Fruit fly (Drosophila melanogaster) whole organism, embryonic: ENCODE data around the gene CG7006.

Source experiments
- CG12071 ChIP-seq: fragments of 200-800 bp; sonication (Bioruptor generic); optimal IDR thresholded peaks from 3 replicates; lab custom pipeline; 2018; ENCODE audit warnings: missing biosample characterization, mild to moderate bottlenecking, missing genetic modification characterization
- CG13287 ChIP-seq: fragments of 200-800 bp; sonication (Bioruptor generic); IDR thresholded peaks from 2 replicates; pipeline ENCODE4 v1.3.6; 2022; ENCODE audit warnings: missing biosample characterization, missing genetic modification characterization; ENCODE audit not compliant: partially characterized antibody
- CG14860 ChIP-seq: fragments of 200-800 bp; sonication (Bioruptor generic); IDR thresholded peaks from 3 replicates; pipeline ENCODE4 v1.3.6; 2022; ENCODE audit warnings: missing biosample characterization, missing genetic modification characterization; ENCODE audit not compliant: partially characterized antibody
- CG15479 ChIP-seq: fragments of 200-800 bp; sonication (Bioruptor generic); optimal IDR thresholded peaks from 3 replicates; lab custom pipeline; 2019; ENCODE audit warnings: missing biosample characterization, mild to moderate bottlenecking, missing genetic modification characterization, moderate library complexity
- CG16863 ChIP-seq: fragments of 200-800 bp; sonication (Bioruptor generic); optimal IDR thresholded peaks from 3 replicates; lab custom pipeline; 2016; ENCODE audit warnings: missing biosample characterization, missing genetic modification characterization
- CG17359 ChIP-seq: fragments of 200-800 bp; sonication (Bioruptor generic); optimal IDR thresholded peaks from 3 replicates; lab custom pipeline; 2018; ENCODE audit warnings: missing biosample characterization, mild to moderate bottlenecking, missing genetic modification characterization, moderate library complexity
- CG17829 ChIP-seq: fragments of 200-800 bp; optimal IDR thresholded peaks from 2 replicates; lab custom pipeline; 2019; ENCODE audit warnings: missing biosample characterization, mild to moderate bottlenecking, missing genetic modification characterization, moderate library complexity
- CG33213 ChIP-seq: fragments of 200-800 bp; sonication (Bioruptor generic); optimal IDR thresholded peaks from 3 replicates; lab custom pipeline; 2016; ENCODE audit warnings: missing biosample characterization, missing genetic modification characterization
- CG34422 ChIP-seq: fragments of 200-800 bp; sonication (Bioruptor generic); IDR thresholded peaks from 3 replicates; pipeline ENCODE4 v1.3.6; 2022; ENCODE audit warnings: missing biosample characterization, missing genetic modification characterization
- CG43689 ChIP-seq: fragments of 200-800 bp; sonication (Bioruptor generic); IDR thresholded peaks from 2 replicates; pipeline ENCODE4 v1.3.6; 2022; ENCODE audit warnings: missing biosample characterization, missing genetic modification characterization
- CG4404 ChIP-seq: fragments of 200-800 bp; sonication (Bioruptor generic); IDR thresholded peaks from 2 replicates; pipeline ENCODE4 v1.3.6; 2022; ENCODE audit warnings: missing biosample characterization, missing genetic modification characterization
- CG6791 ChIP-seq: fragments of 200-800 bp; sonication (Bioruptor generic); IDR thresholded peaks from 3 replicates; pipeline ENCODE4 v1.3.6; 2022; ENCODE audit warnings: missing biosample characterization, missing genetic modification characterization; ENCODE audit not compliant: partially characterized antibody
- CG7963 ChIP-seq: fragments of 200-800 bp; sonication (Bioruptor generic); IDR thresholded peaks from 3 replicates; pipeline ENCODE4 v1.3.6; 2022; ENCODE audit warnings: missing biosample characterization, missing genetic modification characterization; ENCODE audit not compliant: partially characterized antibody
- CG8924 ChIP-seq: fragments of 200-800 bp; optimal IDR thresholded peaks from 3 replicates; lab custom pipeline; 2019; ENCODE audit warnings: missing biosample characterization, mild to moderate bottlenecking, missing genetic modification characterization, moderate library complexity
- CHES-1-like ChIP-seq: fragments of 200-800 bp; sonication (Bioruptor generic); optimal IDR thresholded peaks from 2 replicates; lab custom pipeline; 2016; ENCODE audit warnings: missing biosample characterization, missing genetic modification characterization
- CTCF ChIP-seq: fragments of 200-800 bp; sonication (Bioruptor generic); optimal IDR thresholded peaks from 2 replicates; lab custom pipeline; 2017; ENCODE audit warnings: missing biosample characterization, mild to moderate bottlenecking, missing genetic modification characterization, moderate library complexity
- Dbx ChIP-seq: fragments of 200-800 bp; sonication (Bioruptor generic); IDR thresholded peaks from 3 replicates; pipeline ENCODE4 v1.3.6; 2022; ENCODE audit warnings: missing biosample characterization, missing genetic modification characterization
- Dfd ChIP-seq, 2 experiments: fragments of >200 bp; optimal IDR thresholded peaks; 2 replicates each; lab custom pipeline; 2017; ENCODE audit warnings: missing biosample characterization in 2 of 2, missing genetic modification characterization in 2 of 2
- Dref ChIP-seq: fragments of 200-800 bp; sonication (Bioruptor generic); IDR thresholded peaks from 2 replicates; pipeline ENCODE4 v1.3.6; 2022; ENCODE audit warnings: missing biosample characterization, missing genetic modification characterization
- E2f1 ChIP-seq: fragments of 200-800 bp; sonication (Bioruptor generic); IDR thresholded peaks from 2 replicates; pipeline ENCODE4 v1.3.6; 2022; ENCODE audit warnings: missing biosample characterization, missing genetic modification characterization
- Gug ChIP-seq: fragments of 200-800 bp; sonication (Bioruptor generic); IDR thresholded peaks from 4 replicates; pipeline ENCODE4 v1.3.6; 2022; ENCODE audit warnings: missing biosample characterization, missing genetic modification characterization
- HLH3B ChIP-seq: fragments of 200-800 bp; sonication (Bioruptor generic); IDR thresholded peaks from 2 replicates; pipeline ENCODE4 v1.3.6; 2022; ENCODE audit warnings: missing biosample characterization, missing genetic modification characterization
- HLH54F ChIP-seq: fragments of 200-800 bp; sonication (Bioruptor generic); optimal IDR thresholded peaks from 3 replicates; lab custom pipeline; 2016; ENCODE audit warnings: missing biosample characterization, missing genetic modification characterization
- Nf-YB ChIP-seq: fragments of 200-800 bp; sonication (Bioruptor generic); optimal IDR thresholded peaks from 3 replicates; lab custom pipeline; 2019; ENCODE audit warnings: missing biosample characterization, mild to moderate bottlenecking, missing genetic modification characterization, moderate library complexity
- Oaz ChIP-seq: fragments of 200-800 bp; sonication (Bioruptor generic); IDR thresholded peaks from 2 replicates; pipeline ENCODE4 v1.3.6; 2022; ENCODE audit warnings: missing biosample characterization, missing genetic modification characterization
- Optix ChIP-seq: fragments of 200-800 bp; sonication (Bioruptor generic); IDR thresholded peaks from 3 replicates; pipeline ENCODE4 v1.3.6; 2022; ENCODE audit warnings: missing biosample characterization, missing genetic modification characterization
- PHDP ChIP-seq: fragments of 200-800 bp; sonication (Bioruptor generic); optimal IDR thresholded peaks from 3 replicates; lab custom pipeline; 2018; ENCODE audit warnings: missing biosample characterization, mild to moderate bottlenecking, missing genetic modification characterization, moderate library complexity
- Scr ChIP-seq: fragments of 200-800 bp; sonication (Bioruptor generic); IDR thresholded peaks from 2 replicates; pipeline ENCODE4 v1.3.6; 2022; ENCODE audit warnings: missing biosample characterization, missing genetic modification characterization; ENCODE audit not compliant: partially characterized antibody
- Sin3A ChIP-seq: fragments of >200 bp; optimal IDR thresholded peaks from 2 replicates; lab custom pipeline; 2018
- Trl ChIP-seq, 3 experiments: fragments of >200 bp in 2 of 3; fragments of 200-800 bp in 1 of 3; sonication (Bioruptor generic) in 1 of 3; optimal IDR thresholded peaks; 2 replicates in 1 of 3; 3 replicates in 2 of 3; lab custom pipeline; 2016 to 2017; ENCODE audit warnings: missing biosample characterization in 1 of 3, missing genetic modification characterization in 1 of 3
- Xrp1 ChIP-seq: fragments of 200-800 bp; sonication (Bioruptor generic); IDR thresholded peaks from 2 replicates; pipeline ENCODE4 v1.3.6; 2022; ENCODE audit warnings: missing biosample characterization, missing genetic modification characterization
- ato ChIP-seq: fragments of 200-800 bp; sonication (Bioruptor generic); IDR thresholded peaks from 2 replicates; pipeline ENCODE4 v1.3.6; 2022; ENCODE audit warnings: missing biosample characterization, missing genetic modification characterization; ENCODE audit not compliant: partially characterized antibody
- bbx ChIP-seq: fragments of 200-800 bp; sonication (Bioruptor generic); IDR thresholded peaks from 2 replicates; pipeline ENCODE4 v1.3.6; 2022; ENCODE audit warnings: missing biosample characterization, missing genetic modification characterization; ENCODE audit not compliant: partially characterized antibody
- btn ChIP-seq: fragments of 200-800 bp; sonication (Bioruptor generic); optimal IDR thresholded peaks from 2 replicates; lab custom pipeline; 2016; ENCODE audit warnings: missing biosample characterization, missing genetic modification characterization
- dysf ChIP-seq: fragments of 200-800 bp; sonication (Bioruptor generic); IDR thresholded peaks from 3 replicates; pipeline ENCODE4 v1.3.6; 2022; ENCODE audit warnings: missing biosample characterization, missing genetic modification characterization
- hb ChIP-seq: fragments of 200-800 bp; sonication (Bioruptor generic); IDR thresholded peaks from 3 replicates; pipeline ENCODE4 v1.3.6; 2022; ENCODE audit warnings: missing biosample characterization, missing genetic modification characterization; ENCODE audit not compliant: partially characterized antibody
- hbn ChIP-seq: fragments of 200-800 bp; sonication (Bioruptor generic); IDR thresholded peaks from 2 replicates; pipeline ENCODE4 v1.3.6; 2022; ENCODE audit warnings: missing biosample characterization, missing genetic modification characterization; ENCODE audit not compliant: partially characterized antibody
- hth ChIP-seq: fragments of >200 bp; optimal IDR thresholded peaks from 2 replicates; lab custom pipeline; 2017; ENCODE audit warnings: inconsistent platforms
- ind ChIP-seq: fragments of 200-800 bp; sonication (Bioruptor generic); optimal IDR thresholded peaks from 3 replicates; lab custom pipeline; 2016; ENCODE audit warnings: missing biosample characterization, missing genetic modification characterization
- jumu ChIP-seq: fragments of 200-800 bp; sonication (Bioruptor generic); optimal IDR thresholded peaks from 3 replicates; lab custom pipeline; 2016; ENCODE audit warnings: missing biosample characterization, missing genetic modification characterization
- kni ChIP-seq: fragments of 200-800 bp; sonication (Bioruptor generic); optimal IDR thresholded peaks from 3 replicates; lab custom pipeline; 2017; ENCODE audit warnings: mild to moderate bottlenecking, missing biosample characterization, missing genetic modification reagents, missing genetic modification characterization
- lilli ChIP-seq: fragments of 200-800 bp; sonication (Bioruptor generic); optimal IDR thresholded peaks from 3 replicates; lab custom pipeline; 2016; ENCODE audit warnings: missing biosample characterization, missing genetic modification characterization
- nmo ChIP-seq: fragments of 200-800 bp; sonication (Bioruptor generic); optimal IDR thresholded peaks from 2 replicates; lab custom pipeline; 2018; ENCODE audit warnings: missing biosample characterization, mild to moderate bottlenecking, missing genetic modification characterization, moderate library complexity
- nom ChIP-seq: fragments of 200-800 bp; sonication (Bioruptor generic); optimal IDR thresholded peaks from 2 replicates; lab custom pipeline; 2017; ENCODE audit warnings: missing biosample characterization, missing genetic modification characterization, mild to moderate bottlenecking, moderate library complexity, missing genetic modification reagents
- pros ChIP-seq: fragments of 200-800 bp; sonication (Bioruptor generic); optimal IDR thresholded peaks from 3 replicates; lab custom pipeline; 2019; ENCODE audit warnings: missing biosample characterization, mild to moderate bottlenecking, missing genetic modification characterization, moderate library complexity
- ro ChIP-seq: fragments of 200-800 bp; sonication (Bioruptor generic); IDR thresholded peaks from 2 replicates; pipeline ENCODE4 v1.3.6; 2022; ENCODE audit warnings: missing biosample characterization, missing genetic modification characterization
- sens ChIP-seq: fragments of 200-800 bp; sonication (Bioruptor generic); peaks from one replicate; lab custom pipeline; 2016; ENCODE audit warnings: missing biosample characterization, missing genetic modification characterization
- slbo ChIP-seq: fragments of 200-800 bp; sonication (Bioruptor generic); IDR thresholded peaks from 2 replicates; pipeline ENCODE4 v1.3.6; 2022; ENCODE audit warnings: missing biosample characterization, missing genetic modification characterization
- slou ChIP-seq: fragments of 200-800 bp; sonication (Bioruptor generic); optimal IDR thresholded peaks from 3 replicates; lab custom pipeline; 2016; ENCODE audit warnings: missing biosample characterization, missing genetic modification characterization
- sqz ChIP-seq: fragments of 200-800 bp; sonication (Bioruptor generic); optimal IDR thresholded peaks from 3 replicates; lab custom pipeline; 2018; ENCODE audit warnings: missing biosample characterization, mild to moderate bottlenecking, missing genetic modification characterization
- vvl ChIP-seq: fragments of 200-800 bp; sonication (Bioruptor generic); IDR thresholded peaks from 2 replicates; pipeline ENCODE4 v1.3.6; 2022; ENCODE audit warnings: missing biosample characterization, missing genetic modification characterization
- zfh2 ChIP-seq: fragments of 200-800 bp; sonication (Bioruptor generic); optimal IDR thresholded peaks from 2 replicates; lab custom pipeline; 2016; ENCODE audit warnings: missing biosample characterization, missing genetic modification characterization

The CG7006 gene

dm6 chr3R:24805048-24805447 lies 45.4 kb upstream of the CG7006 start, which contains the start of gene polybromo:
TSS of gene polybromo (minus strand) at chr3R:24805259.
- TF ChIP-seq CG13287 (GFP tag; lab: Robert Waterston, UW) (peak; percentile 93), dysf (GFP tag; lab: Robert Waterston, UW) (no peak), CG33213 (peak; percentile 25), Oaz (GFP tag; lab: Robert Waterston, UW) (no peak), HLH54F (GFP tag; lab: Kevin White, UChicago) (no peak), ro (GFP tag; lab: Robert Waterston, UW) (no peak), btn (GFP tag; lab: Kevin White, UChicago) (no peak), sqz (GFP tag; lab: Kevin White, UChicago) (no peak), hb (GFP tag; lab: Robert Waterston, UW) (peak; percentile 77; the same call in 1 of the 3 replicates), sens (GFP tag; lab: Kevin White, UChicago) (peak; percentile 49), CG8924 (tag; lab: Kevin White, UChicago) (no peak), ato (peak; percentile 84), CG4404 (no peak), Dref (GFP tag; lab: Robert Waterston, UW) (peak; percentile 92), Trl (optimal IDR thresholded peaks at IDR 0.05; lab: Kevin White, UChicago) (no peak), Trl (GFP tag; optimal IDR thresholded peaks at IDR 0.05; lab: Kevin White, UChicago) (no peak), CG14860 (GFP tag; lab: Robert Waterston, UW) (peak; percentile 76), lilli (GFP tag; lab: Kevin White, UChicago) (peak; percentile 10), pros (no peak), Optix (no peak), zfh2 (no peak), CG17359 (tag; lab: Kevin White, UChicago) (no peak), CG7963 (GFP tag; lab: Robert Waterston, UW) (peak; percentile 75), Dbx (peak; percentile 16; the same call in 1 of the 3 replicates), vvl (GFP tag; lab: Robert Waterston, UW) (peak; percentile 33), hth (lab: Kevin White, UChicago) (no peak), ind (no peak), slou (GFP tag; lab: Kevin White, UChicago) (no peak), CG12071 (GFP tag; lab: Kevin White, UChicago) (no peak), CTCF (GFP tag; lab: Kevin White, UChicago) (peak; percentile 21), CG6791 (GFP tag; lab: Robert Waterston, UW) (peak; percentile 93), bbx (peak; percentile 92), PHDP (tag; lab: Kevin White, UChicago) (no peak), slbo (GFP tag; lab: Robert Waterston, UW) (peak; percentile 30; the same call in 1 of the 2 replicates), CHES-1-like (peak; percentile 1), Sin3A (peak; percentile 59), E2f1 (peak; percentile 64), kni (GFP tag; lab: Kevin White, UChicago) (no peak), CG16863 (GFP tag; lab: Kevin White, UChicago) (no peak), Scr (peak; percentile 90), jumu (GFP tag; lab: Kevin White, UChicago) (peak; percentile 30), Xrp1 (GFP tag; lab: Robert Waterston, UW) (no peak), CG34422 (GFP tag; lab: Robert Waterston, UW) (peak; percentile 84), CG17829 (tag; lab: Kevin White, UChicago) (peak; percentile 37), CG15479 (GFP tag; lab: Kevin White, UChicago) (no peak), Dfd (GFP tag; optimal IDR thresholded peaks at IDR 0.05; lab: Kevin White, UChicago) (no peak), hbn (peak; percentile 81), Nf-YB (GFP tag; lab: Kevin White, UChicago) (no peak), nmo (peak; percentile 30), nom (GFP tag; lab: Kevin White, UChicago) (no peak), HLH3B (no peak), CG43689 (GFP tag; lab: Robert Waterston, UW) (no peak), Gug (GFP tag; lab: Robert Waterston, UW) (no peak)
